Fruit fly (Drosophila melanogaster) whole organism, pupa: ENCODE data around the gene CG11841.

Source experiments
- CG10348 ChIP-seq: fragments of 200-800 bp; sonication (Bioruptor generic); IDR thresholded peaks from 2 replicates; pipeline ENCODE4 v1.3.6; 2022; ENCODE audit warnings: missing biosample characterization, missing genetic modification characterization
- CG12605 ChIP-seq: fragments of 200-800 bp; sonication (Bioruptor generic); IDR thresholded peaks from 2 replicates; pipeline ENCODE4 v1.3.6; 2022; ENCODE audit warnings: missing biosample characterization, missing genetic modification characterization
- CG13204 ChIP-seq: fragments of 200-800 bp; sonication (Bioruptor generic); optimal IDR thresholded peaks from 2 replicates; lab custom pipeline; 2018; ENCODE audit warnings: missing biosample characterization, mild to moderate bottlenecking, missing genetic modification characterization, moderate library complexity
- CG14655 ChIP-seq: fragments of 200-800 bp; sonication (Bioruptor generic); optimal IDR thresholded peaks from 3 replicates; lab custom pipeline; 2017; ENCODE audit warnings: mild to moderate bottlenecking, missing biosample characterization, missing genetic modification reagents, missing genetic modification characterization
- CG15710 ChIP-seq: fragments of 200-800 bp; sonication (Bioruptor generic); optimal IDR thresholded peaks from 2 replicates; lab custom pipeline; 2018; ENCODE audit warnings: missing biosample characterization, mild to moderate bottlenecking, missing genetic modification characterization, moderate library complexity
- CG17806 ChIP-seq: fragments of 200-800 bp; sonication (Bioruptor generic); optimal IDR thresholded peaks from 2 replicates; lab custom pipeline; 2018; ENCODE audit warnings: missing biosample characterization, mild to moderate bottlenecking, missing genetic modification characterization, moderate library complexity
- CG32121 ChIP-seq: fragments of 200-800 bp; sonication (Bioruptor generic); IDR thresholded peaks from 2 replicates; pipeline ENCODE4 v1.3.6; 2022; ENCODE audit warnings: missing biosample characterization, missing genetic modification characterization
- CG34367 ChIP-seq: fragments of 200-800 bp; sonication (Bioruptor generic); optimal IDR thresholded peaks from 2 replicates; lab custom pipeline; 2018; ENCODE audit warnings: missing biosample characterization, mild to moderate bottlenecking, missing genetic modification characterization
- CG4496 ChIP-seq: fragments of 200-800 bp; sonication (Bioruptor generic); IDR thresholded peaks from 3 replicates; pipeline ENCODE4 v1.3.6; 2022; ENCODE audit warnings: missing biosample characterization, missing genetic modification characterization
- CG8159 ChIP-seq: fragments of 200-800 bp; sonication (Bioruptor generic); optimal IDR thresholded peaks from 3 replicates; lab custom pipeline; 2018; ENCODE audit warnings: missing biosample characterization, mild to moderate bottlenecking, missing genetic modification characterization, moderate library complexity
- CG8301 ChIP-seq: fragments of 200-800 bp; sonication (Bioruptor generic); optimal IDR thresholded peaks from 2 replicates; lab custom pipeline; 2018; ENCODE audit warnings: missing biosample characterization, mild to moderate bottlenecking, missing genetic modification characterization
- CG9948 ChIP-seq: fragments of 200-800 bp; sonication (Bioruptor generic); optimal IDR thresholded peaks from 2 replicates; lab custom pipeline; 2018; ENCODE audit warnings: missing biosample characterization, mild to moderate bottlenecking, missing genetic modification characterization, moderate library complexity
- D1 ChIP-seq: fragments of 200-800 bp; sonication (Bioruptor generic); optimal IDR thresholded peaks from 2 replicates; lab custom pipeline; 2018; ENCODE audit warnings: missing biosample characterization, mild to moderate bottlenecking, missing genetic modification characterization, moderate library complexity
- EcR ChIP-seq: fragments of 200-800 bp; sonication (Bioruptor generic); optimal IDR thresholded peaks from 3 replicates; lab custom pipeline; 2019; ENCODE audit warnings: missing biosample characterization, missing genetic modification characterization, mild to moderate bottlenecking, moderate library complexity, missing genetic modification reagents
- Ets98B ChIP-seq: fragments of 200-800 bp; sonication (Bioruptor generic); IDR thresholded peaks from 2 replicates; pipeline ENCODE4 v1.3.6; 2022; ENCODE audit warnings: missing biosample characterization, missing genetic modification characterization
- Pif1A ChIP-seq: fragments of 200-800 bp; sonication (Bioruptor generic); optimal IDR thresholded peaks from 3 replicates; lab custom pipeline; 2016; ENCODE audit warnings: missing biosample characterization, missing genetic modification characterization
- Pif1B ChIP-seq: fragments of 200-800 bp; sonication (Bioruptor generic); optimal IDR thresholded peaks from 3 replicates; lab custom pipeline; 2016; ENCODE audit warnings: missing biosample characterization, missing genetic modification characterization
- Snoo ChIP-seq: fragments of 200-800 bp; sonication (Bioruptor generic); optimal IDR thresholded peaks from 3 replicates; lab custom pipeline; 2017; ENCODE audit warnings: missing biosample characterization, mild to moderate bottlenecking, missing genetic modification characterization, inconsistent platforms
- fd96Ca ChIP-seq: fragments of 200-800 bp; sonication (Bioruptor generic); IDR thresholded peaks from 3 replicates; pipeline ENCODE4 v1.3.6; 2022; ENCODE audit warnings: missing biosample characterization, missing genetic modification characterization
- gl ChIP-seq: fragments of 200-800 bp; sonication (Bioruptor generic); optimal IDR thresholded peaks from 2 replicates; lab custom pipeline; 2018; ENCODE audit warnings: missing biosample characterization, mild to moderate bottlenecking, missing genetic modification characterization
- rn ChIP-seq: fragments of 200-800 bp; sonication (Bioruptor generic); IDR thresholded peaks from 2 replicates; pipeline ENCODE4 v1.3.6; 2022; ENCODE audit warnings: missing biosample characterization, missing genetic modification characterization

The CG11841 gene

dm6 chr3R:29027122-29027521, 23.7 kb upstream of the CG11841 start, which contains the start of the genes eIF4E6 and CG1951:
Gene eIF4E6 (minus strand): TSS chr3R:29027174.
Gene CG1951 (plus strand): TSS chr3R:29027236.
- TF ChIP-seq fd96Ca (GFP tag; lab: Robert Waterston, UW) (no peak), EcR (GFP tag; lab: Kevin White, UChicago) (no peak), Pif1B (GFP tag; lab: Kevin White, UChicago) (no peak), Ets98B (GFP tag; lab: Robert Waterston, UW) (no peak), CG8159 (tag; lab: Kevin White, UChicago) (no peak), CG9948 (tag; lab: Kevin White, UChicago) (no peak), CG4496 (GFP tag; lab: Robert Waterston, UW) (no peak), CG17806 (tag; lab: Kevin White, UChicago) (no peak), CG34367 (no peak), Pif1A (GFP tag; lab: Kevin White, UChicago) (no peak)
- TF ChIP-seq, all 21 proteins: peak for 0

DNA sequence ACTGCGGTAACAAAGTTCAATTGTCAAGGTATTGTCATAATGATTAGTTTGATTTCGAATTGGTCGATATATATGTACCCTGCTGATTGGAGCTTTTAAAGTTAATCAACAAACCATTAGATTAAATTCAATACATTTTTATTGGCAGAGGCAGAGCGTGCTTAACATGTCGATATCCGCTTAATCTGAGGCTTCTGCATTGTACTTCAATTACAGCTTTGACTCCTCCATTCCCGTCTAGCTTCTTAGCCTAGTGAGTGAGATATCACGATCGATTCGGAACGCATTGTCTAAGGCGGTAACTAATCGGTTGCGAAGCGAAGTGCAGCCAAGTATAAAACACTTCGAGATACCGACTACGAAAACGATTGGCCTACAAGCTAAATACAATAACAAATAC, 18.3 kb upstream of the CG11841 start, which contains the start of gene Ssl2:
Gene Ssl2 (minus strand): TSS at position 101 of the 400 bp plus-strand sequence.
- no peak for TF ChIP-seq CG34367
- no peak for TF ChIP-seq CG13204 (GFP tag; lab: Kevin White, UChicago)
- no peak for TF ChIP-seq CG9948 (tag; lab: Kevin White, UChicago)
- no peak for TF ChIP-seq CG8301 (tag; lab: Kevin White, UChicago)
- no peak for TF ChIP-seq CG8159 (tag; lab: Kevin White, UChicago)
- no peak for TF ChIP-seq CG17806 (tag; lab: Kevin White, UChicago)
- no peak for TF ChIP-seq Ets98B (GFP tag; lab: Robert Waterston, UW)
- TF ChIP-seq rn (GFP tag; lab: Robert Waterston, UW): no peak
- no peak for TF ChIP-seq Snoo
- TF ChIP-seq CG15710 (tag; lab: Kevin White, UChicago): no peak
- TF ChIP-seq, all 21 proteins: peak for 0

dm6 chr3R:29033909-29034629, 16.8 kb upstream of the CG11841 start, which contains the start of the genes beta4GalNAcTB and Cpsf100:
Gene beta4GalNAcTB (minus strand): TSS chr3R:29034008.
Gene Cpsf100 (plus strand): TSS chr3R:29034573.
- 0 out of 2 replicates have a peak, but pooled peaks have one; percentile 25 for TF ChIP-seq rn (GFP tag; lab: Robert Waterston, UW)
- no peak for TF ChIP-seq CG14655 (GFP tag; lab: Kevin White, UChicago)
- TF ChIP-seq Pif1A (GFP tag; lab: Kevin White, UChicago): no peak
- no peak for TF ChIP-seq gl
- TF ChIP-seq CG32121 (GFP tag; lab: Robert Waterston, UW): peak; percentile 31; the same call in 1 of the 2 replicates
- no peak for TF ChIP-seq Pif1B (GFP tag; lab: Kevin White, UChicago)
- TF ChIP-seq D1 (tag; lab: Kevin White, UChicago): no peak
- TF ChIP-seq CG15710 (tag; lab: Kevin White, UChicago): peak; percentile 77
- TF ChIP-seq CG8301 (tag; lab: Kevin White, UChicago): peak; percentile 27
- no peak for TF ChIP-seq CG12605 (GFP tag; lab: Robert Waterston, UW)
- TF ChIP-seq CG17806 (tag; lab: Kevin White, UChicago): peak; percentile 58
- TF ChIP-seq fd96Ca (GFP tag; lab: Robert Waterston, UW): no peak
- peak; percentile 57 for TF ChIP-seq CG34367
- peak; percentile 60 for TF ChIP-seq CG4496 (GFP tag; lab: Robert Waterston, UW)
- TF ChIP-seq EcR (GFP tag; lab: Kevin White, UChicago): no peak
- TF ChIP-seq CG8159 (tag; lab: Kevin White, UChicago): peak; percentile 81
- peak; percentile 72 for TF ChIP-seq CG9948 (tag; lab: Kevin White, UChicago)
- peak; percentile 75 for TF ChIP-seq Snoo
- TF ChIP-seq Ets98B (GFP tag; lab: Robert Waterston, UW): 0 out of 2 replicates have a peak, but pooled peaks have one; percentile 22
- TF ChIP-seq CG10348: 0 out of 2 replicates have a peak, but pooled peaks have one; percentile 27
- TF ChIP-seq CG13204 (GFP tag; lab: Kevin White, UChicago): no peak

DNA sequence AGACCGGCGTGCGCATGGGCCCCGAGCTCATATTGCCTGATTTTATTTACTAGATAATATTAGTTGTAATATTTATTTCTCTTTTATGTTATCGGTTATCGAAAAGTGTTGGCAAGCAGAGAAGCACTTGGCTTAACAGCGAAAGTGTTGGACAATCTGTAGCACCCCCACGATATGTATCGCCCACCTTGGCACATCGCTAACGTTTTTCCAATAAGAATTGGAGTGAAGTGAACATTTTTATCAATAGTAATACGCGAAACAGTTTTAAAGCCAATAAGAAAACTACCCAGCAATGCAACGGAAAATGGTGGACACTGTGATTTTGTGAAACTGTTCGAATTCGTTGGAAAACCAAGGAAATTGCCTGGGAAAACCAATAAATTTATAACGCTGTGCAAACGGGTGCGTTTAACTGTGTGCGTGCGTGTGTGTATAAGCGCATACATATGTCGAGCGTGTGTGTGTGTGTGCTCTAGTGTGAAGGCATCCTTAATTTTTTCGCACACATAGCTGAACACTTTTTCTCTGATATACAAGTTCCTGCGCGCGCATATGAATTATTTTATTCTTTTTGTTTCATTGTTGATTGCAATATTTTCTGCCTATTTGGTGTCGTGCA, 11.8 kb upstream of the CG11841 start, which contains the start of the genes Slu7 and Pkc98E:
Gene Slu7 (minus strand): TSS at position 112 of the 622 bp plus-strand sequence.
Gene Pkc98E (plus strand): TSS at position 197 of the 622 bp plus-strand sequence.
- peak; percentile 46 for TF ChIP-seq Ets98B (GFP tag; lab: Robert Waterston, UW)
- peak; percentile 4 for TF ChIP-seq CG14655 (GFP tag; lab: Kevin White, UChicago)
- TF ChIP-seq CG15710 (tag; lab: Kevin White, UChicago): peak; percentile 30
- TF ChIP-seq Snoo: peak; percentile 43
- peak; percentile 46 for TF ChIP-seq CG8159 (tag; lab: Kevin White, UChicago)
- TF ChIP-seq CG32121 (GFP tag; lab: Robert Waterston, UW): peak; percentile 49; the same call in 1 of the 2 replicates
- TF ChIP-seq Pif1A (GFP tag; lab: Kevin White, UChicago): no peak
- TF ChIP-seq D1 (tag; lab: Kevin White, UChicago): no peak
- peak; percentile 38 for TF ChIP-seq EcR (GFP tag; lab: Kevin White, UChicago)
- peak; percentile 40; the same call in 2 of the 3 replicates for TF ChIP-seq CG4496 (GFP tag; lab: Robert Waterston, UW)
- TF ChIP-seq gl: no peak
- TF ChIP-seq CG13204 (GFP tag; lab: Kevin White, UChicago): no peak
